Fruit fly (Drosophila melanogaster) whole organism, embryonic: Measurements from ENCODE around the gene Jupiter.
A peak's percentile ranks its signal among the peaks of the same experiment; 100 is the strongest.

ENCODE experiments used
- Bgb ChIP-seq: fragments of 200-800 bp; sonication (Bioruptor generic); IDR thresholded peaks from 2 replicates; pipeline ENCODE4 v1.3.6; 2022; ENCODE audit warnings: missing biosample characterization, missing genetic modification characterization; ENCODE audit not compliant: partially characterized antibody
- CG10979 ChIP-seq: fragments of 200-800 bp; sonication (Bioruptor generic); optimal IDR thresholded peaks from 2 replicates; lab custom pipeline; 2018; ENCODE audit warnings: missing biosample characterization, mild to moderate bottlenecking, missing genetic modification characterization, moderate library complexity
- CG11723 ChIP-seq: fragments of 200-800 bp; sonication (Bioruptor generic); optimal IDR thresholded peaks from 2 replicates; lab custom pipeline; 2017; ENCODE audit warnings: missing biosample characterization, mild to moderate bottlenecking, missing genetic modification characterization
- CG15479 ChIP-seq: fragments of 200-800 bp; sonication (Bioruptor generic); optimal IDR thresholded peaks from 3 replicates; lab custom pipeline; 2019; ENCODE audit warnings: missing biosample characterization, mild to moderate bottlenecking, missing genetic modification characterization, moderate library complexity
- CG15514 ChIP-seq: fragments of 200-800 bp; sonication (Bioruptor generic); optimal IDR thresholded peaks from 3 replicates; lab custom pipeline; 2017; ENCODE audit warnings: missing biosample characterization, missing genetic modification characterization, mild to moderate bottlenecking, moderate library complexity, missing genetic modification reagents
- CG17385 ChIP-seq: fragments of 200-800 bp; sonication (Bioruptor generic); optimal IDR thresholded peaks from 3 replicates; lab custom pipeline; 2018; ENCODE audit warnings: missing biosample characterization, mild to moderate bottlenecking, missing genetic modification characterization
- CG18476 ChIP-seq: fragments of 200-800 bp; sonication (Bioruptor generic); optimal IDR thresholded peaks from 2 replicates; lab custom pipeline; 2016; ENCODE audit warnings: missing biosample characterization, mild to moderate bottlenecking, missing genetic modification characterization
- CG3407 ChIP-seq: fragments of 200-800 bp; sonication (Bioruptor generic); optimal IDR thresholded peaks from 2 replicates; lab custom pipeline; 2018; ENCODE audit warnings: missing biosample characterization, mild to moderate bottlenecking, missing genetic modification characterization
- CG34224 ChIP-seq: fragments of 200-800 bp; sonication (Bioruptor generic); IDR thresholded peaks from 3 replicates; pipeline ENCODE4 v1.3.6; 2022; ENCODE audit warnings: missing biosample characterization, missing genetic modification characterization; ENCODE audit not compliant: partially characterized antibody
- CG4282 ChIP-seq: fragments of 200-800 bp; sonication (Bioruptor generic); optimal IDR thresholded peaks from 2 replicates; lab custom pipeline; 2016; ENCODE audit warnings: missing biosample characterization, missing genetic modification characterization
- CG4360 ChIP-seq: fragments of 200-800 bp; sonication (Bioruptor generic); IDR thresholded peaks from 2 replicates; pipeline ENCODE4 v1.3.6; 2022; ENCODE audit warnings: missing biosample characterization, missing genetic modification characterization
- CG6254 ChIP-seq: fragments of 200-800 bp; sonication (Bioruptor generic); optimal IDR thresholded peaks from 3 replicates; lab custom pipeline; 2017; ENCODE audit warnings: mild to moderate bottlenecking, missing biosample characterization, missing genetic modification reagents, missing genetic modification characterization
- CG7372 ChIP-seq: fragments of 200-800 bp; sonication (Bioruptor generic); IDR thresholded peaks from 2 replicates; pipeline ENCODE4 v1.3.6; 2022; ENCODE audit warnings: missing biosample characterization, missing genetic modification characterization
- CG7839 ChIP-seq: fragments of 200-800 bp; sonication (Bioruptor generic); optimal IDR thresholded peaks from 3 replicates; lab custom pipeline; 2018; ENCODE audit warnings: missing biosample characterization, mild to moderate bottlenecking, missing genetic modification characterization, moderate library complexity
- CG9876 ChIP-seq: fragments of 200-800 bp; sonication (Bioruptor generic); optimal IDR thresholded peaks from 2 replicates; lab custom pipeline; 2016; ENCODE audit warnings: missing biosample characterization, missing genetic modification characterization
- Chrac-16 ChIP-seq: fragments of 200-800 bp; sonication (Bioruptor generic); optimal IDR thresholded peaks from 3 replicates; lab custom pipeline; 2016; ENCODE audit warnings: missing biosample characterization, missing genetic modification characterization
- Fer1 ChIP-seq: fragments of 200-800 bp; sonication (Bioruptor generic); optimal IDR thresholded peaks from 2 replicates; lab custom pipeline; 2017; ENCODE audit warnings: missing biosample characterization, mild to moderate bottlenecking, missing genetic modification characterization
- HHEX ChIP-seq: fragments of 200-800 bp; sonication (Bioruptor generic); optimal IDR thresholded peaks from 3 replicates; lab custom pipeline; 2017; ENCODE audit warnings: missing biosample characterization, mild to moderate bottlenecking, missing genetic modification characterization, missing genetic modification reagents
- Hsf ChIP-seq: fragments of 200-800 bp; sonication (Bioruptor generic); optimal IDR thresholded peaks from 3 replicates; lab custom pipeline; 2016; ENCODE audit warnings: missing biosample characterization, missing genetic modification characterization
- Mad ChIP-seq: fragments of 200-800 bp; sonication (Bioruptor generic); optimal IDR thresholded peaks from 2 replicates; lab custom pipeline; 2016; ENCODE audit warnings: missing biosample characterization, missing genetic modification characterization
- Max ChIP-seq: fragments of 200-800 bp; sonication (Bioruptor generic); optimal IDR thresholded peaks from 2 replicates; lab custom pipeline; 2016; ENCODE audit warnings: missing biosample characterization, mild to moderate bottlenecking, missing genetic modification characterization
- Meics ChIP-seq: fragments of 200-800 bp; sonication (Bioruptor generic); optimal IDR thresholded peaks from 2 replicates; lab custom pipeline; 2017; ENCODE audit warnings: missing biosample characterization, mild to moderate bottlenecking, missing genetic modification characterization
- Oaz ChIP-seq: fragments of 200-800 bp; sonication (Bioruptor generic); IDR thresholded peaks from 2 replicates; pipeline ENCODE4 v1.3.6; 2022; ENCODE audit warnings: missing biosample characterization, missing genetic modification characterization
- Optix ChIP-seq: fragments of 200-800 bp; sonication (Bioruptor generic); IDR thresholded peaks from 3 replicates; pipeline ENCODE4 v1.3.6; 2022; ENCODE audit warnings: missing biosample characterization, missing genetic modification characterization
- PHDP ChIP-seq: fragments of 200-800 bp; sonication (Bioruptor generic); optimal IDR thresholded peaks from 3 replicates; lab custom pipeline; 2018; ENCODE audit warnings: missing biosample characterization, mild to moderate bottlenecking, missing genetic modification characterization, moderate library complexity
- ap ChIP-seq: fragments of 200-800 bp; sonication (Bioruptor generic); IDR thresholded peaks from 2 replicates; pipeline ENCODE4 v1.3.6; 2022; ENCODE audit warnings: missing biosample characterization, missing genetic modification characterization
- cad ChIP-seq: fragments of >200 bp; optimal IDR thresholded peaks from 2 replicates; lab custom pipeline; 2017; ENCODE audit warnings: missing biosample characterization, missing genetic modification characterization
- cato ChIP-seq: fragments of 200-800 bp; sonication (Bioruptor generic); optimal IDR thresholded peaks from 2 replicates; lab custom pipeline; 2016; ENCODE audit warnings: missing biosample characterization, missing genetic modification characterization, borderline replicate concordance
- chinmo ChIP-seq: fragments of 200-800 bp; sonication (Bioruptor generic); IDR thresholded peaks from 4 replicates; pipeline ENCODE4 v1.3.6; 2022; ENCODE audit warnings: missing biosample characterization, missing genetic modification characterization; ENCODE audit not compliant: partially characterized antibody
- croc ChIP-seq: fragments of 200-800 bp; sonication (Bioruptor generic); conservative IDR thresholded peaks from 3 replicates; pipeline ENCODE4 v1.3.6; 2022; ENCODE audit warnings: missing biosample characterization, missing genetic modification characterization
- emc ChIP-seq: fragments of 200-800 bp; sonication (Bioruptor generic); optimal IDR thresholded peaks from 2 replicates; lab custom pipeline; 2016; ENCODE audit warnings: missing biosample characterization, missing genetic modification characterization
- fru ChIP-seq: fragments of >200 bp; optimal IDR thresholded peaks from 2 replicates; lab custom pipeline; 2017
- grn ChIP-seq: fragments of 200-800 bp; sonication (Bioruptor generic); optimal IDR thresholded peaks from 3 replicates; lab custom pipeline; 2017; ENCODE audit warnings: missing biosample characterization, missing genetic modification characterization
- hbn ChIP-seq: fragments of 200-800 bp; sonication (Bioruptor generic); IDR thresholded peaks from 2 replicates; pipeline ENCODE4 v1.3.6; 2022; ENCODE audit warnings: missing biosample characterization, missing genetic modification characterization; ENCODE audit not compliant: partially characterized antibody
- hth ChIP-seq: fragments of >200 bp; optimal IDR thresholded peaks from 2 replicates; lab custom pipeline; 2017; ENCODE audit warnings: inconsistent platforms
- jing ChIP-seq: fragments of 200-800 bp; sonication (Bioruptor generic); optimal IDR thresholded peaks from 2 replicates; lab custom pipeline; 2018; ENCODE audit warnings: missing biosample characterization, mild to moderate bottlenecking, missing genetic modification characterization
- odd ChIP-seq: fragments of 200-800 bp; sonication (Bioruptor generic); optimal IDR thresholded peaks from 2 replicates; lab custom pipeline; 2017; ENCODE audit warnings: missing biosample characterization, mild to moderate bottlenecking, missing genetic modification characterization
- pan ChIP-seq, 4 experiments: fragments of >200 bp in 3 of 4; fragments of 200-800 bp in 1 of 4; sonication (Bioruptor generic) in 1 of 4; optimal IDR thresholded peaks in 3 of 4; IDR thresholded peaks in 1 of 4; 2 replicates each; pipeline versions ENCODE4 v1.3.6 to Lab custom; 2017 to 2022; ENCODE audit warnings: missing biosample characterization in 2 of 4, missing genetic modification characterization in 2 of 4, mixed read lengths in 1 of 4
- pita ChIP-seq: fragments of 200-800 bp; sonication (Bioruptor generic); optimal IDR thresholded peaks from 2 replicates; lab custom pipeline; 2017; ENCODE audit warnings: missing biosample characterization, mild to moderate bottlenecking, missing genetic modification characterization
- prd ChIP-seq, 3 experiments: fragments of >200 bp in 2 of 3; fragments of 200-800 bp in 1 of 3; sonication (Bioruptor generic) in 1 of 3; optimal IDR thresholded peaks in 2 of 3; IDR thresholded peaks in 1 of 3; 2 replicates in 2 of 3; 3 replicates in 1 of 3; pipeline versions ENCODE4 v1.3.6 to Lab custom; 2017 to 2022; ENCODE audit warnings: missing biosample characterization in 1 of 3, missing genetic modification characterization in 1 of 3
- pum ChIP-seq: fragments of 200-800 bp; sonication (Bioruptor generic); optimal IDR thresholded peaks from 2 replicates; lab custom pipeline; 2016; ENCODE audit warnings: missing biosample characterization, missing genetic modification characterization
- sens-2 ChIP-seq: fragments of 200-800 bp; sonication (Bioruptor generic); IDR thresholded peaks from 2 replicates; pipeline ENCODE4 v1.3.6; 2022; ENCODE audit warnings: missing biosample characterization, missing genetic modification characterization
- sna ChIP-seq: fragments of 200-800 bp; sonication (Bioruptor generic); IDR thresholded peaks from 2 replicates; pipeline ENCODE4 v1.3.6; 2022; ENCODE audit warnings: missing biosample characterization, missing genetic modification characterization; ENCODE audit not compliant: partially characterized antibody
- stc ChIP-seq: fragments of 200-800 bp; sonication (Bioruptor generic); IDR thresholded peaks from 2 replicates; pipeline ENCODE4 v1.3.6; 2022; ENCODE audit warnings: missing biosample characterization, missing genetic modification characterization
- tio ChIP-seq: fragments of 200-800 bp; sonication (Bioruptor generic); optimal IDR thresholded peaks from 2 replicates; lab custom pipeline; 2017; ENCODE audit warnings: missing biosample characterization, missing genetic modification characterization, inconsistent platforms
- tx ChIP-seq: fragments of 200-800 bp; sonication (Bioruptor generic); optimal IDR thresholded peaks from 2 replicates; lab custom pipeline; 2016; ENCODE audit warnings: missing biosample characterization, missing genetic modification characterization
- wor ChIP-seq: fragments of 200-800 bp; sonication (Bioruptor generic); IDR thresholded peaks from 2 replicates; pipeline ENCODE4 v1.3.6; 2022; ENCODE audit warnings: missing biosample characterization, missing genetic modification characterization
- yki ChIP-seq: fragments of >200 bp; optimal IDR thresholded peaks from 3 replicates; lab custom pipeline; 2018

Jupiter gene

DNA sequence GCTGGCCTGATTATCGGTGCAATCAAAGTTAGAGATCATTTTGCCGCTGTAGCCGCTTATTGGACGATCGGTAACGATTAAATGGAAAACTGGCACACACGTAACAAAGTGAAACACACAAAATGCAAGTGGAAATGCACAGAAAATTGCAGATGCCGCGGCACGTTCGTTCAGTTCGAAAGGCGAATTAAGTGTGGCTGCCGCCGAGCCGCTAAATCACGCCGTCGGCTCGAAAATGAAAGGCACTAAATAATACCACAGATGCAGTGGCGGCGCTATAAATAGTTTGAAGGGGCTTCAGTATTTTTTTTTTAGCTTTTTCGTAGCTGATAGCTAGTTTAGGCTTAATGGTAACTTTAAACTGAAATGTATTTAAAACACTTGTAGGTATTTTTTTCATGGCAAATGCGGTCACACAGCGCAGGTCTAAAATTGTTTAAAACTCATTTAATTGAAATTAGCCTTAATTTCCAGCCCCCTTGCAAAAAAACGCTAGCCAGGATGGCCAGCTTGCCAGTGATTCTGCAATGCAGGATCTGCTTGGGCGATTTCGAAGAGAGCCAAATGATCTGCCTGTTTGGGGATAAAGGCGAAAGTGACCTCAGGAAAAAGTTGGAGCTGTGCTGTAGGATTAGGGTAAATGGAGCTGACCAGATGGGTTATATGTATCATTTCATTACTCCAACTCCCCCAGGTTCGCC, at the start of gene Jupiter, which contains the start of gene CG14710 (continued):
- TF ChIP-seq sna: no peak
- no peak for TF ChIP-seq Oaz (GFP tag; lab: Robert Waterston, UW)
- TF ChIP-seq Bgb (GFP tag; lab: Robert Waterston, UW): no peak; the same call in 1 of the 2 replicates
- TF ChIP-seq prd (optimal IDR thresholded peaks at IDR 0.05; lab: Kevin White, UChicago): no peak
- TF ChIP-seq prd (GFP tag; IDR thresholded peaks at IDR 0.05; lab: Robert Waterston, UW): peak; percentile 84
- TF ChIP-seq CG6254 (GFP tag; lab: Kevin White, UChicago): no peak
- TF ChIP-seq CG10979: peak; percentile 30
- TF ChIP-seq CG17385 (GFP tag; lab: Kevin White, UChicago): no peak
- TF ChIP-seq pan (optimal IDR thresholded peaks at IDR 0.05; lab: Kevin White, UChicago): no peak
- TF ChIP-seq pan (GFP tag; optimal IDR thresholded peaks at IDR 0.05 in 1 of 2, IDR thresholded peaks at IDR 0.05 in 1 of 2): peak in 1 of 2 experiments; percentile 45
- peak; percentile 82 for TF ChIP-seq Hsf (GFP tag; lab: Kevin White, UChicago)
- TF ChIP-seq PHDP (tag; lab: Kevin White, UChicago): peak; percentile 49
- TF ChIP-seq CG9876: peak; percentile 71
- TF ChIP-seq odd: no peak
- 0 out of 2 replicates have a peak, but pooled peaks have one; percentile 27 for TF ChIP-seq ap (GFP tag; lab: Robert Waterston, UW)
- TF ChIP-seq pum (GFP tag; lab: Kevin White, UChicago): peak; percentile 75
- no peak for TF ChIP-seq CG18476 (GFP tag; lab: Kevin White, UChicago)
- TF ChIP-seq CG7372: no peak
- 0 out of 3 replicates have a peak, but pooled peaks have one; percentile 42 for TF ChIP-seq croc
- TF ChIP-seq stc (GFP tag; lab: Robert Waterston, UW): no peak
- TF ChIP-seq sens-2: 0 out of 2 replicates have a peak, but pooled peaks have one; percentile 36
- TF ChIP-seq Fer1 (GFP tag; lab: Kevin White, UChicago): peak; percentile 64
- TF ChIP-seq wor (GFP tag; lab: Robert Waterston, UW): no peak
- TF ChIP-seq hbn (GFP tag; lab: Robert Waterston, UW): no peak
- TF ChIP-seq CG11723 (GFP tag; lab: Kevin White, UChicago): peak; percentile 31
- TF ChIP-seq fru (lab: Kevin White, UChicago): no peak
- TF ChIP-seq Chrac-16 (GFP tag; lab: Kevin White, UChicago): peak; percentile 73
- TF ChIP-seq CG4282 (GFP tag; lab: Kevin White, UChicago): peak; percentile 15
- TF ChIP-seq pita (GFP tag; lab: Kevin White, UChicago): no peak
- peak; percentile 4 for TF ChIP-seq CG15479 (GFP tag; lab: Kevin White, UChicago)
- TF ChIP-seq CG7839 (tag; lab: Kevin White, UChicago): peak; percentile 55
- TF ChIP-seq grn (GFP tag; lab: Kevin White, UChicago): peak; percentile 23
- no peak for TF ChIP-seq CG3407 (GFP tag; lab: Kevin White, UChicago)
- TF ChIP-seq Mad (GFP tag; lab: Kevin White, UChicago): peak; percentile 80
- peak; percentile 73; the same call in 1 of the 4 replicates for TF ChIP-seq chinmo (GFP tag; lab: Robert Waterston, UW)
- peak; percentile 67 for TF ChIP-seq Max
- TF ChIP-seq HHEX (GFP tag; lab: Kevin White, UChicago): no peak
- no peak for TF ChIP-seq yki (lab: Kevin White, UChicago)
- TF ChIP-seq hth (lab: Kevin White, UChicago): no peak
- TF ChIP-seq Meics (GFP tag; lab: Kevin White, UChicago): peak; percentile 43
- TF ChIP-seq CG4360 (GFP tag; lab: Robert Waterston, UW): no peak
- peak; percentile 84 for TF ChIP-seq tx (GFP tag; lab: Kevin White, UChicago)
- TF ChIP-seq emc (GFP tag; lab: Kevin White, UChicago): peak; percentile 60
- peak; percentile 39; the same call in 1 of the 3 replicates for TF ChIP-seq CG34224 (GFP tag; lab: Robert Waterston, UW)
- peak; percentile 13 for TF ChIP-seq jing (GFP tag; lab: Kevin White, UChicago)
- peak; percentile 33 for TF ChIP-seq cato (GFP tag; lab: Kevin White, UChicago)
- peak; percentile 68; the same call in 2 of the 3 replicates for TF ChIP-seq Optix (GFP tag; lab: Robert Waterston, UW)
- peak; percentile 80 for TF ChIP-seq CG15514 (GFP tag; lab: Kevin White, UChicago)
- no peak for TF ChIP-seq tio
- no peak for TF ChIP-seq cad (GFP tag; lab: Kevin White, UChicago)
